Worm (Caenorhabditis elegans) whole organism, L1 larva: ENCODE data around the gene ceh-28.

Experiments used
- C34B4.2 ChIP-seq: sonication (generic microtip); optimal IDR thresholded peaks from 2 replicates; lab custom pipeline; 2017; ENCODE audit warnings: mild to moderate bottlenecking, missing genetic modification characterization, missing compliant biosample characterization
- ama-1 ChIP-seq: fragments of 150-350 bp; optimal IDR thresholded peaks from 2 replicates; lab custom pipeline; 2014
- blmp-1 ChIP-seq: fragments of 150-350 bp; optimal IDR thresholded peaks from 2 replicates; lab custom pipeline; 2014; ENCODE audit warnings: missing biosample characterization, missing genetic modification characterization
- ceh-63 ChIP-seq: fragments of 200-800 bp; sonication (Bioruptor generic); optimal IDR thresholded peaks from 2 replicates; lab custom pipeline; 2018; ENCODE audit warnings: mild to moderate bottlenecking, missing genetic modification characterization, missing compliant biosample characterization
- ceh-8 ChIP-seq: fragments of 200-800 bp; sonication (Bioruptor generic); optimal IDR thresholded peaks from 2 replicates; lab custom pipeline; 2018; ENCODE audit warnings: mild to moderate bottlenecking, missing genetic modification characterization, moderate library complexity, missing compliant biosample characterization
- dpl-1 ChIP-seq, 3 experiments: fragments of 150-350 bp in 2 of 3; sonication (generic microtip) in 1 of 3; optimal IDR thresholded peaks; 2 replicates each; lab custom pipeline; 2014 to 2017; ENCODE audit warnings: missing biosample characterization in 3 of 3, missing genetic modification characterization in 3 of 3, missing genetic modification reagents in 3 of 3
- efl-1 ChIP-seq, 4 experiments: fragments of 150-350 bp; optimal IDR thresholded peaks in 3 of 4; peaks in 1 of 4; 1 replicate in 1 of 4; 2 replicates in 3 of 4; lab custom pipeline; 2014; ENCODE audit warnings: missing biosample characterization in 2 of 4, missing genetic modification characterization in 2 of 4, missing genetic modification reagents in 2 of 4
- egl-27 ChIP-seq, 2 experiments: fragments of 150-350 bp in 1 of 2; sonication (generic microtip); optimal IDR thresholded peaks; 3 replicates each; lab custom pipeline; 2017 to 2018; ENCODE audit warnings: missing biosample characterization in 2 of 2, missing genetic modification characterization in 2 of 2, missing genetic modification reagents in 2 of 2
- elt-2 ChIP-seq: sonication (generic microtip); optimal IDR thresholded peaks from 2 replicates; lab custom pipeline; 2016; ENCODE audit warnings: missing genetic modification characterization, mild to moderate bottlenecking, inconsistent platforms, missing compliant biosample characterization, missing genetic modification reagents
- elt-3 ChIP-seq, 6 experiments: fragments of 150-350 bp in 1 of 6; sonication (generic microtip); optimal IDR thresholded peaks; 2 replicates each; lab custom pipeline; 2017 to 2018; ENCODE audit warnings: missing biosample characterization in 6 of 6, missing genetic modification characterization in 6 of 6, inconsistent platforms in 1 of 6
- fkh-10 ChIP-seq: sonication (generic microtip); optimal IDR thresholded peaks from 2 replicates; lab custom pipeline; 2017; ENCODE audit warnings: missing biosample characterization, missing genetic modification reagents, missing genetic modification characterization
- grh-1 ChIP-seq: fragments of 200-800 bp; sonication (Bioruptor generic); IDR thresholded peaks from 2 replicates; pipeline ENCODE4 v1.3.6; 2022; ENCODE audit warnings: missing genetic modification reagents, missing genetic modification characterization, missing compliant biosample characterization
- irx-1 ChIP-seq: sonication (generic microtip); optimal IDR thresholded peaks from 2 replicates; lab custom pipeline; 2016; ENCODE audit warnings: missing genetic modification characterization, missing compliant biosample characterization
- isw-1 ChIP-seq: fragments of 200-800 bp; sonication (Bioruptor generic); IDR thresholded peaks from 2 replicates; pipeline ENCODE4 v1.3.6; 2022; ENCODE audit warnings: missing genetic modification characterization, missing compliant biosample characterization
- lin-13 ChIP-seq: fragments of 150-350 bp; optimal IDR thresholded peaks from 2 replicates; lab custom pipeline; 2014; ENCODE audit warnings: missing biosample characterization, missing genetic modification reagents, missing genetic modification characterization
- lin-14 ChIP-seq: fragments of 200-800 bp; sonication (Bioruptor generic); optimal IDR thresholded peaks from 2 replicates; lab custom pipeline; 2018; ENCODE audit warnings: mild to moderate bottlenecking, missing genetic modification characterization, moderate library complexity, missing compliant biosample characterization
- lin-35 ChIP-seq, 2 experiments: fragments of 150-350 bp; optimal IDR thresholded peaks; 2 replicates each; lab custom pipeline; 2014; ENCODE audit warnings: missing biosample characterization in 2 of 2, missing genetic modification characterization in 2 of 2, missing genetic modification reagents in 2 of 2
- lin-39 ChIP-seq: fragments of 150-350 bp; optimal IDR thresholded peaks from 2 replicates; lab custom pipeline; 2014; ENCODE audit warnings: missing biosample characterization, missing genetic modification reagents, missing genetic modification characterization
- lir-3 ChIP-seq: sonication (generic microtip); optimal IDR thresholded peaks from 2 replicates; lab custom pipeline; 2016; ENCODE audit warnings: mild to moderate bottlenecking, missing genetic modification characterization, moderate library complexity, missing compliant biosample characterization; ENCODE audit not compliant: poor library complexity
- lsy-2 ChIP-seq, 2 experiments: fragments of 150-350 bp; optimal IDR thresholded peaks; 2 replicates each; lab custom pipeline; 2014; ENCODE audit warnings: missing biosample characterization in 2 of 2, missing genetic modification characterization in 2 of 2
- mdl-1 ChIP-seq, 2 experiments: fragments of 150-350 bp; optimal IDR thresholded peaks; 2 replicates each; lab custom pipeline; 2014 to 2017; ENCODE audit warnings: missing biosample characterization in 2 of 2, missing genetic modification characterization in 2 of 2, inconsistent platforms in 1 of 2
- mep-1 ChIP-seq: fragments of 150-350 bp; optimal IDR thresholded peaks from 2 replicates; lab custom pipeline; 2014; ENCODE audit warnings: missing biosample characterization, missing genetic modification characterization
- nhr-19 ChIP-seq: fragments of 200-800 bp; sonication (Bioruptor generic); conservative IDR thresholded peaks from 2 replicates; pipeline ENCODE4 v1.3.6; 2022; ENCODE audit warnings: missing genetic modification characterization, missing compliant biosample characterization
- nhr-20 ChIP-seq: sonication (generic microtip); optimal IDR thresholded peaks from 2 replicates; lab custom pipeline; 2016; ENCODE audit warnings: mild to moderate bottlenecking, missing genetic modification characterization, missing compliant biosample characterization
- nhr-47 ChIP-seq: sonication (generic microtip); optimal IDR thresholded peaks from 2 replicates; lab custom pipeline; 2016; ENCODE audit warnings: mild to moderate bottlenecking, missing genetic modification characterization, moderate library complexity, missing compliant biosample characterization
- nhr-71 ChIP-seq: sonication (generic microtip); optimal IDR thresholded peaks from 2 replicates; lab custom pipeline; 2016; ENCODE audit warnings: mild to moderate bottlenecking, missing genetic modification characterization, moderate library complexity, missing compliant biosample characterization
- nhr-85 ChIP-seq: sonication (generic microtip); peaks from one replicate; lab custom pipeline; 2016; ENCODE audit warnings: missing genetic modification characterization, inconsistent platforms, missing compliant biosample characterization
- nhr-90 ChIP-seq: sonication (generic microtip); optimal IDR thresholded peaks from 2 replicates; lab custom pipeline; 2016; ENCODE audit warnings: mild to moderate bottlenecking, missing genetic modification characterization, missing compliant biosample characterization; ENCODE audit not compliant: poor library complexity
- pqm-1 ChIP-seq: sonication (generic microtip); optimal IDR thresholded peaks from 3 replicates; lab custom pipeline; 2017; ENCODE audit warnings: missing biosample characterization, missing genetic modification characterization
- skn-1 ChIP-seq: fragments of 150-350 bp; optimal IDR thresholded peaks from 2 replicates; lab custom pipeline; 2014; ENCODE audit warnings: missing biosample characterization, missing genetic modification characterization
- snpc-4 ChIP-seq: fragments of 150-350 bp; optimal IDR thresholded peaks from 2 replicates; lab custom pipeline; 2014; ENCODE audit warnings: missing biosample characterization, missing genetic modification characterization
- snu-23 ChIP-seq: sonication (generic microtip); optimal IDR thresholded peaks from 2 replicates; lab custom pipeline; 2016; ENCODE audit warnings: missing genetic modification characterization, missing compliant biosample characterization
- tbx-2 ChIP-seq: sonication (generic microtip); optimal IDR thresholded peaks from 2 replicates; lab custom pipeline; 2016; ENCODE audit warnings: missing genetic modification characterization, missing compliant biosample characterization
- unc-130 ChIP-seq: fragments of 150-350 bp; optimal IDR thresholded peaks from 2 replicates; lab custom pipeline; 2017; ENCODE audit warnings: missing biosample characterization, missing genetic modification characterization, inconsistent platforms
- unc-30 ChIP-seq: sonication (generic microtip); optimal IDR thresholded peaks from 2 replicates; lab custom pipeline; 2017; ENCODE audit warnings: missing biosample characterization, missing genetic modification characterization
- unc-86 ChIP-seq: sonication (generic microtip); optimal IDR thresholded peaks from 2 replicates; lab custom pipeline; 2016; ENCODE audit warnings: missing genetic modification characterization, missing compliant biosample characterization
- vab-15 ChIP-seq: sonication (generic microtip); optimal IDR thresholded peaks from 2 replicates; lab custom pipeline; 2017; ENCODE audit warnings: missing genotype, mild to moderate bottlenecking, missing genetic modification characterization, missing compliant biosample characterization
- xbp-1 ChIP-seq: sonication (generic microtip); optimal IDR thresholded peaks from 2 replicates; lab custom pipeline; 2016; ENCODE audit warnings: missing genetic modification characterization, missing compliant biosample characterization
- zag-1 ChIP-seq: fragments of 150-350 bp; optimal IDR thresholded peaks from 2 replicates; lab custom pipeline; 2014; ENCODE audit warnings: missing biosample characterization, missing genetic modification characterization
- zip-4 ChIP-seq: fragments of 200-800 bp; sonication (Bioruptor generic); optimal IDR thresholded peaks from 2 replicates; lab custom pipeline; 2018; ENCODE audit warnings: mild to moderate bottlenecking, missing genetic modification characterization, moderate library complexity, missing compliant biosample characterization
- ztf-4 ChIP-seq: fragments of 150-350 bp; optimal IDR thresholded peaks from 2 replicates; lab custom pipeline; 2014; ENCODE audit warnings: missing biosample characterization, missing genetic modification characterization

ceh-28 gene

ce11 chrX:13108664-13109063, 34.2 kb downstream of the ceh-28 start:
- TF ChIP-seq zag-1 (tag; lab: Kevin White, UChicago): no peak
- no peak for TF ChIP-seq ztf-4 (tag; lab: Kevin White, UChicago)
- peak; percentile 12 for TF ChIP-seq ama-1 (lab: Kevin White, UChicago)
- no peak for TF ChIP-seq snu-23
- peak; percentile 30 for TF ChIP-seq nhr-71 (tag; lab: Kevin White, UChicago)
- no peak for TF ChIP-seq unc-86 (tag; lab: Kevin White, UChicago)
- no peak for TF ChIP-seq unc-30 (tag; lab: Kevin White, UChicago)
- peak; percentile 12 for TF ChIP-seq elt-2 (tag; lab: Kevin White, UChicago)
- peak; percentile 6 for TF ChIP-seq nhr-20 (tag; lab: Kevin White, UChicago)
- TF ChIP-seq ceh-63 (GFP tag; lab: Kevin White, UChicago): no peak
- TF ChIP-seq egl-27 (tag; optimal IDR thresholded peaks at IDR 0.05; lab: Kevin White, UChicago): no peak
- peak; percentile 48 for TF ChIP-seq nhr-85 (tag; lab: Kevin White, UChicago)
- no peak for TF ChIP-seq xbp-1
- TF ChIP-seq nhr-90: peak; percentile 3
- TF ChIP-seq lir-3 (tag; lab: Kevin White, UChicago): no peak
- no peak for TF ChIP-seq isw-1 (GFP tag; lab: Robert Waterston, UW)

- TF ChIP-seq blmp-1 (tag; lab: Kevin White, UChicago): no peak
- TF ChIP-seq nhr-85 (tag; lab: Kevin White, UChicago): peak; percentile 44
- TF ChIP-seq zip-4: no peak
- TF ChIP-seq lin-14 (GFP tag; lab: Kevin White, UChicago): no peak
- TF ChIP-seq efl-1 (optimal IDR thresholded peaks at IDR 0.05; lab: Kevin White, UChicago): no peak
- peak in 1 of 2 experiments; percentile 87 for TF ChIP-seq efl-1 (GFP tag; optimal IDR thresholded peaks at IDR 0.05 in 1 of 2; lab: Kevin White, UChicago)
- TF ChIP-seq nhr-47 (tag; lab: Kevin White, UChicago): no peak
These were observed 35.5 kb downstream of the ceh-28 start for ce11 chrX:13110004-13110403.

- TF ChIP-seq unc-130 (tag; lab: Kevin White, UChicago) (no peak), elt-3 (tag; optimal IDR thresholded peaks at IDR 0.05; lab: Kevin White, UChicago) (peak in 3 of 6 experiments; percentile 17 to 91 (median 76))
- TF ChIP-seq, all 84 proteins: peak for 1
These were observed 38.2 kb downstream of the ceh-28 start for ce11 chrX:13112664-13113063.

- TF ChIP-seq nhr-20 (tag; lab: Kevin White, UChicago) (peak; percentile 85), nhr-19 (GFP tag; lab: Robert Waterston, UW) (peak; percentile 68), lin-35 (GFP tag; optimal IDR thresholded peaks at IDR 0.05; lab: Kevin White, UChicago) (peak in 1 of 2 experiments; percentile 72), snpc-4 (tag; lab: Kevin White, UChicago) (no peak), C34B4.2 (tag; lab: Kevin White, UChicago) (no peak), dpl-1 (GFP tag; optimal IDR thresholded peaks at IDR 0.05; lab: Kevin White, UChicago) (peak in 2 of 3 experiments; percentile 9 to 18), lsy-2 (tag; optimal IDR thresholded peaks at IDR 0.05; lab: Kevin White, UChicago) (peak; percentile 19 to 44), vab-15 (tag; lab: Kevin White, UChicago) (peak; percentile 77), elt-3 (tag; optimal IDR thresholded peaks at IDR 0.05; lab: Kevin White, UChicago) (peak in 2 of 6 experiments; percentile 67 to 96), lin-13 (GFP tag; lab: Kevin White, UChicago) (no peak), blmp-1 (tag; lab: Kevin White, UChicago) (peak; percentile 93), nhr-90 (peak; percentile 66), nhr-71 (tag; lab: Kevin White, UChicago) (peak; percentile 83), lin-39 (tag; lab: Kevin White, UChicago) (no peak), tbx-2 (tag; lab: Kevin White, UChicago) (peak; percentile 55), pqm-1 (tag; lab: Kevin White, UChicago) (no peak), irx-1 (peak; percentile 62), grh-1 (GFP tag; lab: Robert Waterston, UW) (peak; percentile 54; the same call in 1 of the 2 replicates), nhr-47 (tag; lab: Kevin White, UChicago) (peak; percentile 34), efl-1 (optimal IDR thresholded peaks at IDR 0.05; lab: Kevin White, UChicago) (peak in 1 of 2 experiments; percentile 1), efl-1 (GFP tag; optimal IDR thresholded peaks at IDR 0.05 in 1 of 2; lab: Kevin White, UChicago) (peak in 1 of 2 experiments; percentile 89), fkh-10 (GFP tag; lab: Kevin White, UChicago) (no peak), lin-14 (GFP tag; lab: Kevin White, UChicago) (peak; percentile 87), unc-130 (tag; lab: Kevin White, UChicago) (peak; percentile 77), mep-1 (peak; percentile 57), nhr-85 (tag; lab: Kevin White, UChicago) (peak; percentile 98), skn-1 (tag; lab: Kevin White, UChicago) (peak; percentile 51), ceh-8 (GFP tag; lab: Kevin White, UChicago) (no peak), mdl-1 (tag; optimal IDR thresholded peaks at IDR 0.05; lab: Kevin White, UChicago) (peak in 1 of 2 experiments; percentile 91), snu-23 (peak; percentile 73)
These were observed 39.0 kb downstream of the ceh-28 start, which contains the start of gene F17H10.2 for ce11 chrX:13113457-13113856. F17H10.2 (plus strand) TSS chrX:13113772.
